Worm (Caenorhabditis elegans) whole organism, midembryonic: Measurements from ENCODE around the gene C14A6.12.

Experiments
- T22C8.4 ChIP-seq: fragments of 200-800 bp; sonication (Bioruptor generic); IDR thresholded peaks from 2 replicates; pipeline ENCODE4 v1.3.6; 2022; ENCODE audit warnings: missing genetic modification characterization, missing compliant biosample characterization
- med-1 ChIP-seq: sonication (generic microtip); optimal IDR thresholded peaks from 2 replicates; lab custom pipeline; 2017; ENCODE audit warnings: missing genetic modification characterization, mild to moderate bottlenecking, missing compliant biosample characterization, antibody characterized with exemption, missing genetic modification reagents; ENCODE audit not compliant: insufficient read depth
- ztf-23 ChIP-seq: fragments of 200-800 bp; sonication (Bioruptor generic); IDR thresholded peaks from 2 replicates; pipeline ENCODE4 v1.3.6; 2022; ENCODE audit warnings: missing genetic modification reagents, missing genetic modification characterization, missing compliant biosample characterization

DNA sequence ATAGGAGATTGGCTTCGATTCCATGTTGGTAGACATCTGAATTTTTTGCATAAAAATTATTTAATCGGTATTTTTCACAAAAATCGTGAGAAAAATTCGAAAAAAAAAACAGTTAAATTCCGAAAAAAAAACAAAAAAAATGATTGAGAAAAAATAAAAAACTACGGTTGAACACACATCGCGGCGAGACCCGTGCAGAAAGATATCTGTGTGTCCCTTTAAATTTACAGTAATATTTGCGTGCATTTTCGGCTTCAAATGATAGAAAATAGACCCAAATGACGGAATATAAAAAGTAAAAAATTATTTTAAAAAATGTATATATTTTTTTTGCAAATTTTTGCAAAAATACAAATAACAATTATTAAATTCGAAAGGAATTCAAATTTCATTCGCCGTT lies 24.8 kb downstream of the C14A6.12 start:
- TF ChIP-seq med-1 (no peak), ztf-23 (GFP tag; lab: Robert Waterston, UW) (no peak), T22C8.4 (GFP tag; lab: Robert Waterston, UW) (no peak)
